Fruit fly (Drosophila melanogaster) whole organism, embryonic: ENCODE measurements around the gene CG43249.

ENCODE experiments used
- Ada2b ChIP-seq: fragments of 200-800 bp; sonication (Bioruptor generic); IDR thresholded peaks from 2 replicates; pipeline ENCODE4 v1.3.6; 2022; ENCODE audit warnings: missing biosample characterization, missing genetic modification characterization
- Asciz ChIP-seq: fragments of 200-800 bp; sonication (Bioruptor generic); optimal IDR thresholded peaks from 2 replicates; lab custom pipeline; 2017; ENCODE audit warnings: missing biosample characterization, mild to moderate bottlenecking, missing genetic modification characterization, missing genetic modification reagents
- CG11504 ChIP-seq: fragments of 200-800 bp; sonication (Bioruptor generic); optimal IDR thresholded peaks from 3 replicates; lab custom pipeline; 2019; ENCODE audit warnings: missing biosample characterization, mild to moderate bottlenecking, missing genetic modification characterization, moderate library complexity
- CG12659 ChIP-seq: fragments of 200-800 bp; sonication (Bioruptor generic); optimal IDR thresholded peaks from 3 replicates; lab custom pipeline; 2017; ENCODE audit warnings: mild to moderate bottlenecking, missing biosample characterization, missing genetic modification reagents, missing genetic modification characterization
- CG13287 ChIP-seq: fragments of 200-800 bp; sonication (Bioruptor generic); IDR thresholded peaks from 2 replicates; pipeline ENCODE4 v1.3.6; 2022; ENCODE audit warnings: missing biosample characterization, missing genetic modification characterization; ENCODE audit not compliant: partially characterized antibody
- CG14441 ChIP-seq: fragments of 200-800 bp; sonication (Bioruptor generic); IDR thresholded peaks from 2 replicates; pipeline ENCODE4 v1.3.6; 2022; ENCODE audit warnings: missing biosample characterization, missing genetic modification characterization
- CG14965 ChIP-seq: fragments of 200-800 bp; sonication (Bioruptor generic); optimal IDR thresholded peaks from 2 replicates; lab custom pipeline; 2016; ENCODE audit warnings: missing biosample characterization, missing genetic modification characterization, borderline replicate concordance
- CG16813 ChIP-seq: fragments of 200-800 bp; sonication (Bioruptor generic); IDR thresholded peaks from 3 replicates; pipeline ENCODE4 v1.3.6; 2022; ENCODE audit warnings: missing biosample characterization, missing genetic modification characterization; ENCODE audit not compliant: partially characterized antibody
- CG17361 ChIP-seq: fragments of 200-800 bp; sonication (Bioruptor generic); IDR thresholded peaks from 3 replicates; pipeline ENCODE4 v1.3.6; 2022; ENCODE audit warnings: missing biosample characterization, missing genetic modification characterization
- CG2116 ChIP-seq: fragments of 200-800 bp; sonication (Bioruptor generic); optimal IDR thresholded peaks from 3 replicates; lab custom pipeline; 2018; ENCODE audit warnings: missing biosample characterization, mild to moderate bottlenecking, missing genetic modification characterization
- CG30431 ChIP-seq: fragments of 200-800 bp; sonication (Bioruptor generic); optimal IDR thresholded peaks from 2 replicates; lab custom pipeline; 2017; ENCODE audit warnings: missing biosample characterization, missing genetic modification characterization
- CG3065 ChIP-seq: fragments of 200-800 bp; sonication (Bioruptor generic); optimal IDR thresholded peaks from 2 replicates; lab custom pipeline; 2016; ENCODE audit warnings: missing biosample characterization, missing genetic modification characterization
- CG34376 ChIP-seq: fragments of 200-800 bp; sonication (Bioruptor generic); optimal IDR thresholded peaks from 2 replicates; lab custom pipeline; 2018; ENCODE audit warnings: missing biosample characterization, mild to moderate bottlenecking, missing genetic modification characterization
- CG3726 ChIP-seq: fragments of 200-800 bp; sonication (Bioruptor generic); IDR thresholded peaks from 3 replicates; pipeline ENCODE4, ENCODE4 v1.3.6; 2022; ENCODE audit warnings: missing biosample characterization, missing genetic modification characterization
- CG3838 ChIP-seq: fragments of 200-800 bp; sonication (Bioruptor generic); optimal IDR thresholded peaks from 3 replicates; lab custom pipeline; 2016; ENCODE audit warnings: missing biosample characterization, missing genetic modification characterization
- CG4328 ChIP-seq: fragments of 200-800 bp; sonication (Bioruptor generic); optimal IDR thresholded peaks from 3 replicates; lab custom pipeline; 2017; ENCODE audit warnings: missing biosample characterization, missing genetic modification reagents, missing genetic modification characterization
- CG4617 ChIP-seq: fragments of 200-800 bp; sonication (Bioruptor generic); optimal IDR thresholded peaks from 3 replicates; lab custom pipeline; 2016; ENCODE audit warnings: missing biosample characterization, missing genetic modification characterization, borderline replicate concordance
- CG4820 ChIP-seq: fragments of 200-800 bp; sonication (Bioruptor generic); optimal IDR thresholded peaks from 3 replicates; lab custom pipeline; 2016; ENCODE audit warnings: missing biosample characterization, missing genetic modification characterization
- CG4854 ChIP-seq: fragments of 200-800 bp; sonication (Bioruptor generic); optimal IDR thresholded peaks from 2 replicates; lab custom pipeline; 2016; ENCODE audit warnings: missing biosample characterization, missing genetic modification characterization, inconsistent platforms
- CG6254 ChIP-seq: fragments of 200-800 bp; sonication (Bioruptor generic); optimal IDR thresholded peaks from 3 replicates; lab custom pipeline; 2017; ENCODE audit warnings: mild to moderate bottlenecking, missing biosample characterization, missing genetic modification reagents, missing genetic modification characterization
- CG7786 ChIP-seq: fragments of 200-800 bp; sonication (Bioruptor generic); optimal IDR thresholded peaks from 2 replicates; lab custom pipeline; 2016; ENCODE audit warnings: missing biosample characterization, missing genetic modification characterization
- CG7987 ChIP-seq: fragments of 200-800 bp; sonication (Bioruptor generic); optimal IDR thresholded peaks from 2 replicates; lab custom pipeline; 2018; ENCODE audit warnings: missing biosample characterization, mild to moderate bottlenecking, missing genetic modification characterization, moderate library complexity
- Camta ChIP-seq: fragments of 200-800 bp; sonication (Bioruptor generic); optimal IDR thresholded peaks from 2 replicates; lab custom pipeline; 2016; ENCODE audit warnings: missing biosample characterization, missing genetic modification characterization
- Dip2 ChIP-seq: fragments of 200-800 bp; sonication (Bioruptor generic); IDR thresholded peaks from 2 replicates; pipeline ENCODE4 v1.3.6; 2022; ENCODE audit warnings: missing biosample characterization, missing genetic modification characterization
- Dll ChIP-seq: fragments of 200-800 bp; sonication (Bioruptor generic); IDR thresholded peaks from 4 replicates; pipeline ENCODE4 v1.3.6; 2022; ENCODE audit warnings: missing biosample characterization, missing genetic modification characterization; ENCODE audit not compliant: partially characterized antibody
- Gug ChIP-seq: fragments of 200-800 bp; sonication (Bioruptor generic); IDR thresholded peaks from 4 replicates; pipeline ENCODE4 v1.3.6; 2022; ENCODE audit warnings: missing biosample characterization, missing genetic modification characterization
- Hand ChIP-seq: fragments of 200-800 bp; sonication (Bioruptor generic); optimal IDR thresholded peaks from 2 replicates; lab custom pipeline; 2017; ENCODE audit warnings: mild to moderate bottlenecking, missing biosample characterization, missing genetic modification reagents, missing genetic modification characterization
- Hr39 ChIP-seq: fragments of >200 bp; optimal IDR thresholded peaks from 2 replicates; lab custom pipeline; 2017
- Jarid2 ChIP-seq: fragments of 200-800 bp; sonication (Bioruptor generic); optimal IDR thresholded peaks from 3 replicates; lab custom pipeline; 2017; ENCODE audit warnings: mild to moderate bottlenecking, missing biosample characterization, missing genetic modification reagents, missing genetic modification characterization
- Kr ChIP-seq: fragments of 200-800 bp; sonication (Bioruptor generic); optimal IDR thresholded peaks from 2 replicates; lab custom pipeline; 2017; ENCODE audit warnings: missing biosample characterization, mild to moderate bottlenecking, missing genetic modification characterization
- NFAT ChIP-seq: fragments of 200-800 bp; sonication (Bioruptor generic); IDR thresholded peaks from 2 replicates; pipeline ENCODE4 v1.3.6; 2022; ENCODE audit warnings: missing biosample characterization, missing genetic modification characterization
- Taf1 ChIP-seq: fragments of 200-800 bp; sonication (Bioruptor generic); IDR thresholded peaks from 2 replicates; pipeline ENCODE4 v1.3.6; 2022; ENCODE audit warnings: missing biosample characterization, missing genetic modification characterization
- ci ChIP-seq: fragments of 200-800 bp; sonication (Bioruptor generic); IDR thresholded peaks from 3 replicates; pipeline ENCODE4 v1.3.6; 2022; ENCODE audit warnings: missing biosample characterization, missing genetic modification characterization
- crol ChIP-seq: fragments of 200-800 bp; sonication (Bioruptor generic); IDR thresholded peaks from 2 replicates; pipeline ENCODE4 v1.3.6; 2022; ENCODE audit warnings: missing biosample characterization, missing genetic modification characterization
- cwo ChIP-seq: fragments of 200-800 bp; sonication (Bioruptor generic); optimal IDR thresholded peaks from 3 replicates; lab custom pipeline; 2017; ENCODE audit warnings: missing biosample characterization, missing genetic modification characterization, mild to moderate bottlenecking, moderate library complexity, missing genetic modification reagents
- dpn ChIP-seq, 2 experiments: fragments of 200-800 bp; sonication (Bioruptor generic); optimal IDR thresholded peaks; 3 replicates each; lab custom pipeline; 2016; ENCODE audit warnings: missing biosample characterization in 2 of 2, missing genetic modification characterization in 2 of 2
- eve ChIP-seq, 2 experiments: fragments of >200 bp; optimal IDR thresholded peaks; 2 replicates each; lab custom pipeline; 2017; ENCODE audit warnings: missing biosample characterization in 2 of 2, missing genetic modification characterization in 2 of 2
- exex ChIP-seq: fragments of 200-800 bp; sonication (Bioruptor generic); optimal IDR thresholded peaks from 4 replicates; lab custom pipeline; 2018; ENCODE audit warnings: missing biosample characterization, mild to moderate bottlenecking, missing genetic modification characterization, moderate library complexity
- ftz-f1 ChIP-seq: fragments of 200-800 bp; sonication (Bioruptor generic); optimal IDR thresholded peaks from 2 replicates; lab custom pipeline; 2016; ENCODE audit warnings: missing biosample characterization, missing genetic modification characterization
- gfzf ChIP-seq: fragments of 200-800 bp; sonication (Bioruptor generic); optimal IDR thresholded peaks from 2 replicates; lab custom pipeline; 2016; ENCODE audit warnings: missing biosample characterization, mild to moderate bottlenecking, missing genetic modification characterization, moderate library complexity
- jumu ChIP-seq: fragments of 200-800 bp; sonication (Bioruptor generic); optimal IDR thresholded peaks from 3 replicates; lab custom pipeline; 2016; ENCODE audit warnings: missing biosample characterization, missing genetic modification characterization
- ken ChIP-seq: fragments of 200-800 bp; sonication (Bioruptor generic); IDR thresholded peaks from 3 replicates; pipeline ENCODE4 v1.3.6; 2022; ENCODE audit warnings: missing biosample characterization, missing genetic modification characterization
- luna ChIP-seq: fragments of 200-800 bp; sonication (Bioruptor generic); optimal IDR thresholded peaks from 2 replicates; lab custom pipeline; 2016; ENCODE audit warnings: missing biosample characterization, missing genetic modification characterization
- nmo ChIP-seq: fragments of 200-800 bp; sonication (Bioruptor generic); optimal IDR thresholded peaks from 2 replicates; lab custom pipeline; 2018; ENCODE audit warnings: missing biosample characterization, mild to moderate bottlenecking, missing genetic modification characterization, moderate library complexity
- odd ChIP-seq: fragments of 200-800 bp; sonication (Bioruptor generic); optimal IDR thresholded peaks from 2 replicates; lab custom pipeline; 2017; ENCODE audit warnings: missing biosample characterization, mild to moderate bottlenecking, missing genetic modification characterization
- pfk ChIP-seq: fragments of 200-800 bp; sonication (Bioruptor generic); optimal IDR thresholded peaks from 2 replicates; lab custom pipeline; 2018; ENCODE audit warnings: missing biosample characterization, mild to moderate bottlenecking, missing genetic modification characterization, moderate library complexity
- pho ChIP-seq: fragments of 200-800 bp; sonication (Bioruptor generic); optimal IDR thresholded peaks from 2 replicates; lab custom pipeline; 2016; ENCODE audit warnings: missing biosample characterization, missing genetic modification characterization
- sens-2 ChIP-seq: fragments of 200-800 bp; sonication (Bioruptor generic); IDR thresholded peaks from 2 replicates; pipeline ENCODE4 v1.3.6; 2022; ENCODE audit warnings: missing biosample characterization, missing genetic modification characterization
- tll ChIP-seq, 2 experiments: fragments of 200-800 bp in 1 of 2; fragments of >200 bp in 1 of 2; sonication (Bioruptor generic) in 1 of 2; optimal IDR thresholded peaks; 2 replicates each; lab custom pipeline; 2017 to 2019; ENCODE audit warnings: missing biosample characterization in 2 of 2, missing genetic modification characterization in 2 of 2, mild to moderate bottlenecking in 1 of 2, moderate library complexity in 1 of 2
- toy ChIP-seq: fragments of 200-800 bp; sonication (Bioruptor generic); IDR thresholded peaks from 2 replicates; pipeline ENCODE4 v1.3.6; 2022; ENCODE audit warnings: missing biosample characterization, missing genetic modification characterization
- usp ChIP-seq: fragments of >200 bp; optimal IDR thresholded peaks from 2 replicates; lab custom pipeline; 2017; ENCODE audit warnings: missing biosample characterization, missing genetic modification characterization
- vvl ChIP-seq: fragments of 200-800 bp; sonication (Bioruptor generic); IDR thresholded peaks from 2 replicates; pipeline ENCODE4 v1.3.6; 2022; ENCODE audit warnings: missing biosample characterization, missing genetic modification characterization

Gene CG43249

dm6 chr3L:16289067-16289466 is 15.0 kb upstream of the CG43249 start (continued):
- no peak for TF ChIP-seq Dll (GFP tag; lab: Robert Waterston, UW)
- no peak for TF ChIP-seq pho (GFP tag; lab: Kevin White, UChicago)
- TF ChIP-seq vvl (GFP tag; lab: Robert Waterston, UW) = peak; percentile 40; the same call in 1 of the 2 replicates
- no peak for TF ChIP-seq CG3726 (GFP tag; lab: Robert Waterston, UW)
- TF ChIP-seq CG30431 (GFP tag; lab: Kevin White, UChicago) = no peak
- no peak for TF ChIP-seq eve (GFP tag; optimal IDR thresholded peaks at IDR 0.05; lab: Kevin White, UChicago)
- no peak for TF ChIP-seq luna
- no peak for TF ChIP-seq CG7786 (GFP tag; lab: Kevin White, UChicago)
- TF ChIP-seq CG12659 (GFP tag; lab: Kevin White, UChicago) = peak; percentile 19
- TF ChIP-seq Kr (GFP tag; lab: Kevin White, UChicago) = no peak
- no peak for TF ChIP-seq CG6254
- no peak for TF ChIP-seq usp (GFP tag; lab: Kevin White, UChicago)
- no peak for TF ChIP-seq Hr39 (lab: Kevin White, UChicago)
- TF ChIP-seq Camta (GFP tag; lab: Kevin White, UChicago) = no peak
- TF ChIP-seq gfzf (GFP tag; lab: Kevin White, UChicago) = no peak
- 0 out of 4 replicates have a peak, but pooled peaks have one; percentile 13 for TF ChIP-seq Gug
- TF ChIP-seq crol (GFP tag; lab: Robert Waterston, UW) = no peak
- no peak for TF ChIP-seq tll (GFP tag; optimal IDR thresholded peaks at IDR 0.05; lab: Kevin White, UChicago)
- TF ChIP-seq CG3838 (GFP tag; lab: Kevin White, UChicago) = no peak
- TF ChIP-seq jumu = no peak
- no peak for TF ChIP-seq CG17361 (GFP tag; lab: Robert Waterston, UW)
- no peak for TF ChIP-seq CG7987 (GFP tag; lab: Kevin White, UChicago)
- TF ChIP-seq cwo (GFP tag; lab: Kevin White, UChicago) = no peak
- TF ChIP-seq CG4617 = no peak
- no peak for TF ChIP-seq NFAT (GFP tag; lab: Robert Waterston, UW)
- TF ChIP-seq CG13287 (GFP tag; lab: Robert Waterston, UW) = no peak
- TF ChIP-seq CG14965 (GFP tag; lab: Kevin White, UChicago) = no peak
- no peak for TF ChIP-seq Dip2 (GFP tag; lab: Robert Waterston, UW)
- TF ChIP-seq CG34376 (GFP tag; lab: Kevin White, UChicago) = no peak
- no peak for TF ChIP-seq toy (GFP tag; lab: Robert Waterston, UW)
- no peak for TF ChIP-seq sens-2 (GFP tag; lab: Robert Waterston, UW)
- no peak for TF ChIP-seq ci (GFP tag; lab: Robert Waterston, UW)
- TF ChIP-seq CG3065 (GFP tag; lab: Kevin White, UChicago) = no peak
- peak; percentile 33; the same call in 1 of the 2 replicates for TF ChIP-seq CG14441 (GFP tag; lab: Robert Waterston, UW)
- TF ChIP-seq exex (tag; lab: Kevin White, UChicago) = no peak
- TF ChIP-seq odd (GFP tag; lab: Kevin White, UChicago) = no peak
- no peak for TF ChIP-seq ken (GFP tag; lab: Robert Waterston, UW)
- peak; percentile 2 for TF ChIP-seq nmo
- peak; percentile 58; the same call in 1 of the 2 replicates for TF ChIP-seq Ada2b
- TF ChIP-seq CG4820 (GFP tag; lab: Kevin White, UChicago) = no peak
- TF ChIP-seq CG4854 (GFP tag; lab: Kevin White, UChicago) = no peak
- no peak for TF ChIP-seq CG4328 (GFP tag; lab: Kevin White, UChicago)
- no peak for TF ChIP-seq Taf1 (GFP tag; lab: Robert Waterston, UW)
- no peak for TF ChIP-seq ftz-f1 (GFP tag; lab: Kevin White, UChicago)
- peak in 1 of 2 experiments; percentile 38 for TF ChIP-seq dpn (GFP tag; optimal IDR thresholded peaks at IDR 0.05; lab: Kevin White, UChicago)
- no peak for TF ChIP-seq Hand (GFP tag; lab: Kevin White, UChicago)
- TF ChIP-seq CG2116 (GFP tag; lab: Kevin White, UChicago) = no peak
- TF ChIP-seq CG16813 (GFP tag; lab: Robert Waterston, UW) = no peak
- no peak for TF ChIP-seq pfk
- no peak for TF ChIP-seq CG11504 (tag; lab: Kevin White, UChicago)
- no peak for TF ChIP-seq Jarid2 (GFP tag; lab: Kevin White, UChicago)
- TF ChIP-seq Asciz (GFP tag; lab: Kevin White, UChicago) = no peak
